Worm (Caenorhabditis elegans) whole organism, mixed stage, embryonic: ENCODE results near the gene R08A2.5.
"Not testable (repeated sequence)": the region's sequence is repeated elsewhere in the genome, so short reads cannot be mapped to it uniquely, and the experiment has no call there.

Experiments used
- ceh-43 ChIP-seq: fragments of 200-800 bp; sonication (Bioruptor generic); optimal IDR thresholded peaks from 2 replicates; lab custom pipeline; 2018; ENCODE audit warnings: mild to moderate bottlenecking, missing genetic modification characterization, moderate library complexity, missing compliant biosample characterization
- lin-13 ChIP-seq: fragments of 150-350 bp; optimal IDR thresholded peaks from 2 replicates; lab custom pipeline; 2014; ENCODE audit warnings: missing biosample characterization, missing genetic modification characterization
- pha-4 ChIP-seq: fragments of 150-350 bp; optimal IDR thresholded peaks from 2 replicates; lab custom pipeline; 2018; ENCODE audit warnings: missing biosample characterization, missing genetic modification reagents, missing genetic modification characterization
- unc-120 ChIP-seq: sonication (generic microtip); optimal IDR thresholded peaks from 2 replicates; lab custom pipeline; 2017; ENCODE audit warnings: missing genetic modification characterization, missing compliant biosample characterization; ENCODE audit not compliant: poor library complexity, severe bottlenecking

- not testable (repeated sequence) for TF ChIP-seq unc-120; lin-13 (tag; lab: Kevin White, UChicago); pha-4; ceh-43
Measured at ce11 chrV:14750357-14750756, 37.9 kb downstream of the R08A2.5 start, which contains the start of gene nspa-10.
